Worm (Caenorhabditis elegans): Measurements from ENCODE around the gene C32B5.15.
"Not testable (repeated sequence)": the region's sequence is repeated elsewhere in the genome, so short reads cannot be mapped to it uniquely, and the experiment has no call there.

Gene C32B5.15

DNA sequence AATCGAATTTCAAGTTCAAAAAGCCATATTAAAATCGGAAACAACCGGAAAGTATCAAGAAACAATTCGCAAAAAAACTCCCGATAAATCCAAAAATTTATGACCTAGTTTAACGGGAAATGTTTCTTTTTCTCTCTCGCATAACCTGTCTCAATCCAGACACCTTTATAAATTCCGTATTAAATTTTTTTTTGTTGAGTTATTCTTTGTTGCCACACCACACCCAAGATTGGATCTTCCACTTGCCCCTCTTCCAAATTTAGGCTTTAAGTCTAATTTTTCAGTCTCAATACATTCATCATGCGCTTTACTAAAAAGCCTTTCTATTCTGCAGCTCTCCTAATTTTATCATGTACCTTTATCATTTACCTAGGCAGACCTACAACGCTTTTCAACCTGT lies 34.2 kb downstream of the C32B5.15 start, which contains the start of gene R07C3.3:
Gene R07C3.3, plus strand, starts transcription at position 301 of the 400 bp plus-strand sequence.
- TF ChIP-seq nhr-11 (tag; optimal IDR thresholded peaks at IDR 0.05): no peak
- TF ChIP-seq Y55F3AM.14 (GFP tag; optimal IDR thresholded peaks at IDR 0.05): no peak
- TF ChIP-seq ama-1 (optimal IDR thresholded peaks at IDR 0.05): no peak
- TF ChIP-seq nhr-10 (tag; optimal IDR thresholded peaks at IDR 0.05): no peak
- TF ChIP-seq ztf-4 (tag; optimal IDR thresholded peaks at IDR 0.05): no peak
- TF ChIP-seq unc-39 (tag; optimal IDR thresholded peaks at IDR 0.05): no peak
- TF ChIP-seq mab-5 (tag; optimal IDR thresholded peaks at IDR 0.05): no peak
- no peak for TF ChIP-seq snpc-4 (tag; optimal IDR thresholded peaks at IDR 0.05)

DNA sequence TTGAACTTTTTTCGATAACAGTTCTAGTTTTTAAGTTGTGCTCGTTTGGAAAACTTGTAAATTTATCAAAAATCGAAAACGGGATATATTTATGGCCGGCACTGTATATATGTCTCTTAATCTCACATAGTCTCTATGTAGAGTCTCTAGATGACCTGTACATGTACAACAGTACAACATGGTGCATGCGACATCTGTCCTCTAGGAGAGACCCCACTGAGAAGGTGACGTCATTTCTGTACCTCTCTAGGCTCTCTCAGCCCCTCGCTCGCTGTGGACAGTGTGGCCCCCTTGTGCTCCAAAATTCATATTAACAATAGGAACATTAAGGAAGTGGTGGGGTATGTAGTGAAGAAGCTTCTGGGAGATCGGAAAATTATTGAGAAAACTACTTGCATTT lies 35.5 kb downstream of the C32B5.15 start:
- TF ChIP-seq mdl-1 (tag; optimal IDR thresholded peaks at IDR 0.05) (no peak), nhr-77 (tag; optimal IDR thresholded peaks at IDR 0.05) (no peak), unc-62 (GFP tag; optimal IDR thresholded peaks at IDR 0.05) (no peak), ama-1 (optimal IDR thresholded peaks at IDR 0.05) (no peak), R02D3.7 (tag; optimal IDR thresholded peaks at IDR 0.05) (no peak)

DNA sequence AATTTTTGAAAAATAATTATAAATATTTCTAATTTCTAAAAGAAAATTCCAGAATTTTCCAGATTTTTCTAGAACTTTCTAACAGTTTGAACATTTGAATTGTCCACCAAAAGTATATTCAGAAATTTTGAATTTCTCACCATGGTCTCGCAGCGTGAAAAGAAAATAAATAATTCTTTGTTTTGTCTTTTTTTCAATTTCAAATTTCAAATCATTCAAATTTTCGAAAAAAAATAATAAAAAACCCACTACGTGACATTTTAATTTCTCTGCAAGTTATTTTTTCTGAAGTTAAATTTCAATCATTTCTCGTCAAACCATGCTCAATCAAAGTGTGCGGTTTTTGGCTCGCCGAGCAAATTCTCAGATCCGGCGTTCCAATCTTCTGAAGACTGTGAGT lies 40.0 kb downstream of the C32B5.15 start, which contains the start of gene acs-15:
Gene acs-15, plus strand, starts transcription at position 301 of the 400 bp plus-strand sequence.
- TF ChIP-seq ama-1 (optimal IDR thresholded peaks at IDR 0.05) (no peak), mbf-1 (tag; optimal IDR thresholded peaks at IDR 0.05) (no peak), peb-1 (tag; optimal IDR thresholded peaks at IDR 0.05) (no peak), skn-1 (tag; optimal IDR thresholded peaks at IDR 0.05) (no peak), crh-2 (tag; optimal IDR thresholded peaks at IDR 0.05) (no peak)

DNA sequence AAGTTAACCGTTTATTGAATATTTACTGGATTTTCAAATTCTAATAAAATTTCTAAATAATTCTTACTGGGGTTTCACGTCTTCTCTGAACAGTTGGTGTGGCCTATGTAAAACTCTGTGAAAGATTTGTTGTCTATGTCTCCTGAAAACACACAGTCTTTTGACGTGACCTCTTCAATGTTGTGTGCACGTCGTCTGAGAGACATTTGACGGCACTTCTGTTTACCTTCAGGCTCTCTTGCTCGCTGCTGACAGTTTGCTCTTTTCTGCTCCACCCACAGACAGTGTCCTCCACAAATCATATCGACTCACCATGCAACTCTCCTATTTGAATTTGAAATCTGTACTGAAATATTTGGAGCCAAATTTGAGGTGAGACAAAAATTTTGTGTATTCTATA lies 41.9 kb downstream of the C32B5.15 start, which contains the start of gene fbxc-34:
Gene fbxc-34, plus strand, starts transcription at position 301 of the 400 bp plus-strand sequence.
- TF ChIP-seq elt-1, nhr-6, gmeb-1 (tag; optimal IDR thresholded peaks at IDR 0.05): not testable (repeated sequence)

DNA sequence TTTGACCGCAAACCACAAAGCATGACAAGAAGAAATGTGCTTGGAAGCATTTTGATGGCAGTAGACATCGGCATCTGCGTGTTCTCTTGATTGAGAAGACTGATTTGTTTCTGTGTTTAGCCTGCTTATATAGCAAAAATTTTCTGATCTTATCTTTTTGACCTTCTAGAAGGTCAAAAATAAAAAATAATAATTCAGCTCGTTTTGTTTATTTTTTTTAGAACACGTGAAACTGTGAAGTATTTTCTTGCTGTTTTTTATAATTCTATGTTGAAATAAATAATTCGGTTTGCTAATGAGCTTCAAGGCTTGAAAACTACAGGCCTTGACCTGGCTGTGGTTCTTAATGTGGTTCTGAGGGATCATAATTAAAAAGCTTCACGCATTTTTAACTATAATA lies 45.4 kb downstream of the C32B5.15 start, which contains the start of gene R07C3.13:
Gene R07C3.13, minus strand, starts transcription at position 101 of the 400 bp plus-strand sequence.
- TF ChIP-seq fos-1 (tag; optimal IDR thresholded peaks at IDR 0.05): no peak
- no peak for TF ChIP-seq aly-2 (tag; optimal IDR thresholded peaks at IDR 0.05)
- no peak for TF ChIP-seq F13H6.1 (tag; optimal IDR thresholded peaks at IDR 0.05)
- TF ChIP-seq crh-2 (tag; optimal IDR thresholded peaks at IDR 0.05): no peak
- no peak for TF ChIP-seq sma-3 (GFP tag; optimal IDR thresholded peaks at IDR 0.05)
- TF ChIP-seq unc-39 (tag; optimal IDR thresholded peaks at IDR 0.05): no peak
- no peak for TF ChIP-seq mdl-1 (tag; optimal IDR thresholded peaks at IDR 0.05)
- TF ChIP-seq ceh-82 (tag; optimal IDR thresholded peaks at IDR 0.05): no peak
- no peak for TF ChIP-seq lin-13 (GFP tag; optimal IDR thresholded peaks at IDR 0.05)
- TF ChIP-seq unc-55 (GFP tag; optimal IDR thresholded peaks at IDR 0.05): no peak
- TF ChIP-seq snpc-4 (tag; optimal IDR thresholded peaks at IDR 0.05): no peak
- no peak for TF ChIP-seq ztf-4 (tag; optimal IDR thresholded peaks at IDR 0.05)
- TF ChIP-seq lin-11 (tag; optimal IDR thresholded peaks at IDR 0.05): no peak
- no peak for TF ChIP-seq elt-1 (tag; optimal IDR thresholded peaks at IDR 0.05)
- no peak for TF ChIP-seq zag-1 (tag; optimal IDR thresholded peaks at IDR 0.05)
- TF ChIP-seq elt-3 (tag; optimal IDR thresholded peaks at IDR 0.05): no peak
- no peak for TF ChIP-seq mbf-1 (tag; optimal IDR thresholded peaks at IDR 0.05)

DNA sequence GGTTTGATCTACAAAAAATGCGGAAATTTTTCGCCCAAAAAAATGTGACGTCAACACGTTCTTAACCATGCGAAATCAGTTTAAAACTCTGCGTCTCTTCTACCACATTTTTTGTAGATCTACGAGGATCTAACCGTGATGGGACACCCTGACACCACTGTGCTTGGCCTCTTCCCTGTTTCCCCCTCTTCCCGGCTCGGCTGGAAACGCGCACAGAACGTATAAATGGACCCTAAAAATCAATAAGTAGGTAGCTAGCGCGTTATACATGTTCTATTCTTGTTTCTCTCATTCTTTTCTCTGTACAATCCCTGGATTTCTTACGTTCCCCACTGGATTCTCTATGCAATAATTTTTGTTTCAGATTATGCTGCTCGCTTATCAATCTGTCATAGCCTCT lies 49.2 kb downstream of the C32B5.15 start, which contains the start of gene fbxc-28:
Gene fbxc-28, plus strand, starts transcription at position 301 of the 400 bp plus-strand sequence.
- TF ChIP-seq nhr-12 (tag; optimal IDR thresholded peaks at IDR 0.05): no peak
- TF ChIP-seq nhr-11 (tag; optimal IDR thresholded peaks at IDR 0.05): no peak
- no peak for TF ChIP-seq skn-1 (tag; optimal IDR thresholded peaks at IDR 0.05)
- TF ChIP-seq fos-1 (tag; optimal IDR thresholded peaks at IDR 0.05): no peak
- TF ChIP-seq nhr-23 (tag; optimal IDR thresholded peaks at IDR 0.05): no peak
- TF ChIP-seq nhr-129 (tag; optimal IDR thresholded peaks at IDR 0.05): no peak
- no peak for TF ChIP-seq F13H6.1 (tag; optimal IDR thresholded peaks at IDR 0.05)
- TF ChIP-seq nhr-237 (tag; optimal IDR thresholded peaks at IDR 0.05): no peak
- TF ChIP-seq dmd-4 (tag; optimal IDR thresholded peaks at IDR 0.05): no peak
- no peak for TF ChIP-seq Y55F3AM.14 (GFP tag; optimal IDR thresholded peaks at IDR 0.05)
- TF ChIP-seq nhr-10 (tag; optimal IDR thresholded peaks at IDR 0.05): no peak
- TF ChIP-seq lsy-2 (tag; optimal IDR thresholded peaks at IDR 0.05): no peak
- TF ChIP-seq sma-9 (GFP tag; optimal IDR thresholded peaks at IDR 0.05): no peak
- TF ChIP-seq sma-9 (tag; optimal IDR thresholded peaks at IDR 0.05): no peak
- no peak for TF ChIP-seq ceh-16 (tag; optimal IDR thresholded peaks at IDR 0.05)
- no peak for TF ChIP-seq nhr-21 (tag; optimal IDR thresholded peaks at IDR 0.05)
- TF ChIP-seq lin-13 (GFP tag; optimal IDR thresholded peaks at IDR 0.05): no peak
- no peak for TF ChIP-seq unc-55 (GFP tag; optimal IDR thresholded peaks at IDR 0.05)
- TF ChIP-seq sem-4 (tag; optimal IDR thresholded peaks at IDR 0.05): no peak
- no peak for TF ChIP-seq lin-39 (tag; optimal IDR thresholded peaks at IDR 0.05)

Measured in whole organism, L2 larva.